Fruit fly (Drosophila melanogaster) whole organism, wandering third instar larva: Measurements from ENCODE around the gene sowi.

ENCODE experiments used
- CrebA ChIP-seq: fragments of 200-800 bp; sonication (Bioruptor generic); optimal IDR thresholded peaks from 2 replicates; lab custom pipeline; 2016; ENCODE audit warnings: missing biosample characterization, mild to moderate bottlenecking, missing genetic modification characterization, borderline replicate concordance
- Dif ChIP-seq: fragments of 200-275, 200-300 bp; sonication (Bioruptor generic); optimal IDR thresholded peaks from 2 replicates; lab custom pipeline; 2018; ENCODE audit warnings: missing biosample characterization, missing genetic modification characterization; ENCODE audit not compliant: partially characterized antibody
- Hr78 ChIP-seq: fragments of >200 bp; optimal IDR thresholded peaks from 2 replicates; lab custom pipeline; 2017; ENCODE audit warnings: missing biosample characterization, missing genetic modification characterization
- Jra ChIP-seq: sonication (Bioruptor generic); optimal IDR thresholded peaks from 2 replicates; lab custom pipeline; 2016; ENCODE audit warnings: missing biosample characterization, missing genetic modification characterization
- Myc ChIP-seq: fragments of >200 bp; optimal IDR thresholded peaks from 2 replicates; lab custom pipeline; 2017
- Rel ChIP-seq, 2 experiments: fragments of 200-800 bp; sonication (Bioruptor generic) in 1 of 2; optimal IDR thresholded peaks; 2 replicates in 1 of 2; 3 replicates in 1 of 2; lab custom pipeline; 2016 to 2019; ENCODE audit warnings: mild to moderate bottlenecking in 2 of 2, missing biosample characterization in 2 of 2, missing genetic modification characterization in 2 of 2, moderate library complexity in 1 of 2
- dmrt93B ChIP-seq: fragments of 200-800 bp; sonication (Bioruptor generic); optimal IDR thresholded peaks from 2 replicates; lab custom pipeline; 2018; ENCODE audit warnings: missing biosample characterization, mild to moderate bottlenecking, missing genetic modification characterization
- lola ChIP-seq: fragments of >200 bp; optimal IDR thresholded peaks from 2 replicates; lab custom pipeline; 2017; ENCODE audit warnings: missing biosample characterization, missing genetic modification characterization
- pan ChIP-seq: fragments of >200 bp; optimal IDR thresholded peaks from 2 replicates; lab custom pipeline; 2017
- psq ChIP-seq: fragments of 200-800 bp; sonication (Bioruptor generic); optimal IDR thresholded peaks from 3 replicates; lab custom pipeline; 2017; ENCODE audit warnings: missing biosample characterization, mild to moderate bottlenecking, missing genetic modification characterization, moderate library complexity
- sv ChIP-seq: fragments of 200-800 bp; sonication (Bioruptor generic); optimal IDR thresholded peaks from 3 replicates; lab custom pipeline; 2016; ENCODE audit warnings: missing biosample characterization, missing genetic modification characterization

dm6 chr3R:6600942-6601341, 26.8 kb downstream of the sowi start, which contains the start of gene CG31482:
- TF ChIP-seq lola (GFP tag; lab: Kevin White, UChicago) (no peak), Jra (GFP tag; lab: Kevin White, UChicago) (no peak), psq (no peak), Hr78 (GFP tag; lab: Kevin White, UChicago) (no peak), CrebA (no peak), dmrt93B (GFP tag; lab: Kevin White, UChicago) (no peak), Myc (lab: Kevin White, UChicago) (no peak), sv (GFP tag; lab: Kevin White, UChicago) (no peak), pan (no peak), Rel (GFP tag; optimal IDR thresholded peaks at IDR 0.05; lab: Kevin White, UChicago) (no peak), Rel (tag; optimal IDR thresholded peaks at IDR 0.05; lab: Kevin White, UChicago) (no peak), Dif (GFP tag; lab: Kevin White, UChicago) (no peak)
